Fruit fly (Drosophila melanogaster): ENCODE results near the gene CG15020.

The CG15020 gene

dm6 chr3L:4403180-4403769 lies 18.2 kb upstream of the CG15020 start, which contains the start of gene Syx17 (continued):
- TF ChIP-seq CG7556 (GFP tag; optimal IDR thresholded peaks at IDR 0.05) (peak; percentile 47), Gug (GFP tag; IDR thresholded peaks at IDR 0.05) (peak; percentile 36; the same call in 1 of the 4 replicates), lab (GFP tag; optimal IDR thresholded peaks at IDR 0.05) (peak; percentile 53), CG12391 (tag; optimal IDR thresholded peaks at IDR 0.05) (peak; percentile 61), rib (GFP tag; IDR thresholded peaks at IDR 0.05) (peak; percentile 76; the same call in 1 of the 2 replicates), CG2129 (GFP tag; IDR thresholded peaks at IDR 0.05; ENCODE audit: partially characterized antibody) (peak; percentile 72; the same call in 1 of the 2 replicates), GATAe (GFP tag; conservative IDR thresholded peaks at IDR 0.05) (no peak), CG4707 (GFP tag; optimal IDR thresholded peaks at IDR 0.05) (peak; percentile 33), CG18619 (GFP tag; optimal IDR thresholded peaks at IDR 0.05) (peak; percentile 29), CG11504 (tag; optimal IDR thresholded peaks at IDR 0.05) (peak; percentile 64), CG17912 (GFP tag; optimal IDR thresholded peaks at IDR 0.05) (no peak), nau (GFP tag; optimal IDR thresholded peaks at IDR 0.05) (no peak), CG31441 (GFP tag; IDR thresholded peaks at IDR 0.05) (peak; percentile 72), gce (GFP tag; IDR thresholded peaks at IDR 0.05) (no peak), ttk (GFP tag; IDR thresholded peaks at IDR 0.05) (peak; percentile 43), mam (GFP tag; optimal IDR thresholded peaks at IDR 0.05) (peak; percentile 78), cad (GFP tag; optimal IDR thresholded peaks at IDR 0.05) (no peak), CG7987 (GFP tag; optimal IDR thresholded peaks at IDR 0.05) (peak; percentile 60), CG14710 (tag; optimal IDR thresholded peaks at IDR 0.05) (peak; percentile 62), cas (GFP tag; IDR thresholded peaks at IDR 0.05) (no peak), fd3F (GFP tag; optimal IDR thresholded peaks at IDR 0.05) (peak; percentile 5), CG11398 (GFP tag; optimal IDR thresholded peaks at IDR 0.05) (peak; percentile 10), CG10366 (GFP tag; IDR thresholded peaks at IDR 0.05) (peak; percentile 46), ERR (GFP tag; optimal IDR thresholded peaks at IDR 0.05) (peak; percentile 40), Side (GFP tag; optimal IDR thresholded peaks at IDR 0.05) (peak; percentile 59), Sin3A (optimal IDR thresholded peaks at IDR 0.05) (peak; percentile 53), vfl (GFP tag; optimal IDR thresholded peaks at IDR 0.05) (peak; percentile 14), Dbx (GFP tag; IDR thresholded peaks at IDR 0.05) (peak; percentile 83; the same call in 2 of the 3 replicates), Drgx (GFP tag; IDR thresholded peaks at IDR 0.05) (peak; percentile 70), Sox102F (GFP tag; optimal IDR thresholded peaks at IDR 0.05) (peak; percentile 53), Spps (tag; optimal IDR thresholded peaks at IDR 0.05) (peak; percentile 22), jing (GFP tag; optimal IDR thresholded peaks at IDR 0.05) (no peak), CG5245 (GFP tag; optimal IDR thresholded peaks at IDR 0.05) (peak; percentile 33), CG3847 (GFP tag; IDR thresholded peaks at IDR 0.05) (peak; percentile 47), CG31388 (GFP tag; optimal IDR thresholded peaks at IDR 0.05) (no peak), CG17361 (GFP tag; IDR thresholded peaks at IDR 0.05) (peak; percentile 64; the same call in 2 of the 3 replicates), gcm (GFP tag; optimal IDR thresholded peaks at IDR 0.05) (peak; percentile 68), Mad (GFP tag; optimal IDR thresholded peaks at IDR 0.05) (peak; percentile 73), CG3281 (GFP tag; optimal IDR thresholded peaks at IDR 0.05) (peak; percentile 63), Dad (GFP tag; optimal IDR thresholded peaks at IDR 0.05) (peak; percentile 24), Rx (GFP tag; IDR thresholded peaks at IDR 0.05) (no peak), CG2712 (tag; optimal IDR thresholded peaks at IDR 0.05) (peak; percentile 67), bab2 (GFP tag; optimal IDR thresholded peaks at IDR 0.05) (peak; percentile 60), CG16779 (GFP tag; IDR thresholded peaks at IDR 0.05) (peak; percentile 60; the same call in 1 of the 2 replicates), CG2889 (GFP tag; IDR thresholded peaks at IDR 0.05) (no peak), en (GFP tag; optimal IDR thresholded peaks at IDR 0.05) (no peak), CG13894 (tag; optimal IDR thresholded peaks at IDR 0.05) (peak; percentile 69), CG2120 (GFP tag; optimal IDR thresholded peaks at IDR 0.05) (peak; percentile 79), cg (GFP tag; optimal IDR thresholded peaks at IDR 0.05) (no peak), Lim3 (GFP tag; IDR thresholded peaks at IDR 0.05) (no peak)

Measured in whole organism, embryonic.